Fruit fly (Drosophila melanogaster): ENCODE results near the gene CG32214.

dm6 chr3L:19495991-19496588, 28.9 kb downstream of the CG32214 start:
- TF ChIP-seq Rel (GFP tag; optimal IDR thresholded peaks at IDR 0.05), result no peak
- TF ChIP-seq Rel (tag; optimal IDR thresholded peaks at IDR 0.05), result no peak
- TF ChIP-seq jim (GFP tag; optimal IDR thresholded peaks at IDR 0.05), result no peak
- no peak for TF ChIP-seq tai (GFP tag; optimal IDR thresholded peaks at IDR 0.05)
- no peak for TF ChIP-seq fru (GFP tag; optimal IDR thresholded peaks at IDR 0.05)
- no peak for TF ChIP-seq GATAd (GFP tag; optimal IDR thresholded peaks at IDR 0.05)

Data from whole organism, wandering third instar larva.